Fruit fly (Drosophila melanogaster) whole organism, embryonic: ENCODE data around the gene Mrp5.

Experiments
- CG11093 ChIP-seq: fragments of 200-800 bp; sonication (Bioruptor generic); IDR thresholded peaks from 3 replicates; pipeline ENCODE4 v1.3.6; 2022; ENCODE audit warnings: missing biosample characterization, missing genetic modification characterization
- CG11398 ChIP-seq: fragments of 200-800 bp; sonication (Bioruptor generic); optimal IDR thresholded peaks from 2 replicates; lab custom pipeline; 2016; ENCODE audit warnings: missing biosample characterization, missing genetic modification characterization
- CG11456 ChIP-seq: fragments of 200-800 bp; sonication (Bioruptor generic); IDR thresholded peaks from 3 replicates; pipeline ENCODE4 v1.3.6; 2022; ENCODE audit warnings: missing biosample characterization, missing genetic modification characterization
- CG13424 ChIP-seq: fragments of 200-800 bp; sonication (Bioruptor generic); optimal IDR thresholded peaks from 2 replicates; lab custom pipeline; 2019; ENCODE audit warnings: missing biosample characterization, mild to moderate bottlenecking, missing genetic modification characterization, moderate library complexity
- CG14710 ChIP-seq: fragments of 200-800 bp; sonication (Bioruptor generic); optimal IDR thresholded peaks from 3 replicates; lab custom pipeline; 2019; ENCODE audit warnings: missing biosample characterization, mild to moderate bottlenecking, missing genetic modification characterization, moderate library complexity
- CG15269 ChIP-seq: fragments of 200-800 bp; sonication (Bioruptor generic); optimal IDR thresholded peaks from 2 replicates; lab custom pipeline; 2018; ENCODE audit warnings: missing biosample characterization, mild to moderate bottlenecking, missing genetic modification characterization, moderate library complexity
- CG17912 ChIP-seq: fragments of 200-800 bp; sonication (Bioruptor generic); optimal IDR thresholded peaks from 2 replicates; lab custom pipeline; 2018; ENCODE audit warnings: missing biosample characterization, mild to moderate bottlenecking, missing genetic modification characterization
- CG18619 ChIP-seq: fragments of 200-800 bp; sonication (Bioruptor generic); optimal IDR thresholded peaks from 3 replicates; lab custom pipeline; 2017; ENCODE audit warnings: missing biosample characterization, mild to moderate bottlenecking, missing genetic modification characterization
- CG2129 ChIP-seq: fragments of 200-800 bp; sonication (Bioruptor generic); IDR thresholded peaks from 2 replicates; pipeline ENCODE4 v1.3.6; 2022; ENCODE audit warnings: missing biosample characterization, missing genetic modification characterization; ENCODE audit not compliant: partially characterized antibody
- CG2875 ChIP-seq: fragments of 200-800 bp; sonication (Bioruptor generic); optimal IDR thresholded peaks from 2 replicates; lab custom pipeline; 2017; ENCODE audit warnings: missing biosample characterization, mild to moderate bottlenecking, missing genetic modification characterization, missing genetic modification reagents
- CG30403 ChIP-seq: fragments of 200-800 bp; sonication (Bioruptor generic); optimal IDR thresholded peaks from 3 replicates; lab custom pipeline; 2016; ENCODE audit warnings: missing biosample characterization, missing genetic modification characterization
- CG3407 ChIP-seq: fragments of 200-800 bp; sonication (Bioruptor generic); optimal IDR thresholded peaks from 2 replicates; lab custom pipeline; 2018; ENCODE audit warnings: missing biosample characterization, mild to moderate bottlenecking, missing genetic modification characterization
- CG4730 ChIP-seq: fragments of 200-800 bp; sonication (Bioruptor generic); IDR thresholded peaks from 2 replicates; pipeline ENCODE4 v1.3.6; 2022; ENCODE audit warnings: missing biosample characterization, missing genetic modification characterization
- CG4854 ChIP-seq: fragments of 200-800 bp; sonication (Bioruptor generic); optimal IDR thresholded peaks from 2 replicates; lab custom pipeline; 2016; ENCODE audit warnings: missing biosample characterization, missing genetic modification characterization, inconsistent platforms
- CG6654 ChIP-seq: fragments of 200-800 bp; sonication (Bioruptor generic); optimal IDR thresholded peaks from 2 replicates; lab custom pipeline; 2017; ENCODE audit warnings: missing biosample characterization, mild to moderate bottlenecking, missing genetic modification characterization
- CG6683 ChIP-seq: fragments of 200-800 bp; sonication (Bioruptor generic); optimal IDR thresholded peaks from 2 replicates; lab custom pipeline; 2017; ENCODE audit warnings: missing biosample characterization, mild to moderate bottlenecking, missing genetic modification characterization, missing genetic modification reagents
- CG7963 ChIP-seq: fragments of 200-800 bp; sonication (Bioruptor generic); IDR thresholded peaks from 3 replicates; pipeline ENCODE4 v1.3.6; 2022; ENCODE audit warnings: missing biosample characterization, missing genetic modification characterization; ENCODE audit not compliant: partially characterized antibody
- CHES-1-like ChIP-seq: fragments of 200-800 bp; sonication (Bioruptor generic); optimal IDR thresholded peaks from 2 replicates; lab custom pipeline; 2016; ENCODE audit warnings: missing biosample characterization, missing genetic modification characterization
- CrebB ChIP-seq: fragments of 200-800 bp; sonication (Bioruptor generic); optimal IDR thresholded peaks from 3 replicates; lab custom pipeline; 2018; ENCODE audit warnings: missing biosample characterization, mild to moderate bottlenecking, missing genetic modification characterization
- Dbx ChIP-seq: fragments of 200-800 bp; sonication (Bioruptor generic); IDR thresholded peaks from 3 replicates; pipeline ENCODE4 v1.3.6; 2022; ENCODE audit warnings: missing biosample characterization, missing genetic modification characterization
- Dll ChIP-seq: fragments of 200-800 bp; sonication (Bioruptor generic); IDR thresholded peaks from 4 replicates; pipeline ENCODE4 v1.3.6; 2022; ENCODE audit warnings: missing biosample characterization, missing genetic modification characterization; ENCODE audit not compliant: partially characterized antibody
- Ets97D ChIP-seq: fragments of 200-800 bp; sonication (Bioruptor generic); optimal IDR thresholded peaks from 3 replicates; lab custom pipeline; 2016; ENCODE audit warnings: missing biosample characterization, missing genetic modification characterization
- HLH3B ChIP-seq: fragments of 200-800 bp; sonication (Bioruptor generic); IDR thresholded peaks from 2 replicates; pipeline ENCODE4 v1.3.6; 2022; ENCODE audit warnings: missing biosample characterization, missing genetic modification characterization
- Max ChIP-seq: fragments of 200-800 bp; sonication (Bioruptor generic); optimal IDR thresholded peaks from 2 replicates; lab custom pipeline; 2016; ENCODE audit warnings: missing biosample characterization, mild to moderate bottlenecking, missing genetic modification characterization
- NFAT ChIP-seq: fragments of 200-800 bp; sonication (Bioruptor generic); IDR thresholded peaks from 2 replicates; pipeline ENCODE4 v1.3.6; 2022; ENCODE audit warnings: missing biosample characterization, missing genetic modification characterization
- Nf-YB ChIP-seq: fragments of 200-800 bp; sonication (Bioruptor generic); optimal IDR thresholded peaks from 3 replicates; lab custom pipeline; 2019; ENCODE audit warnings: missing biosample characterization, mild to moderate bottlenecking, missing genetic modification characterization, moderate library complexity
- NfI ChIP-seq: fragments of 200-800 bp; sonication (Bioruptor generic); optimal IDR thresholded peaks from 3 replicates; lab custom pipeline; 2018; ENCODE audit warnings: missing biosample characterization, mild to moderate bottlenecking, missing genetic modification characterization, moderate library complexity
- cg ChIP-seq: fragments of 200-800 bp; sonication (Bioruptor generic); optimal IDR thresholded peaks from 3 replicates; lab custom pipeline; 2019; ENCODE audit warnings: missing biosample characterization, mild to moderate bottlenecking, missing genetic modification characterization, moderate library complexity
- chn ChIP-seq: fragments of 200-800 bp; sonication (Bioruptor generic); optimal IDR thresholded peaks from 2 replicates; lab custom pipeline; 2016; ENCODE audit warnings: missing biosample characterization, missing genetic modification characterization
- danr ChIP-seq: fragments of 200-800 bp; sonication (Bioruptor generic); IDR thresholded peaks from 2 replicates; pipeline ENCODE4 v1.3.6; 2022; ENCODE audit warnings: missing biosample characterization, missing genetic modification characterization
- gcm ChIP-seq: fragments of 200-800 bp; sonication (Bioruptor generic); optimal IDR thresholded peaks from 2 replicates; lab custom pipeline; 2019; ENCODE audit warnings: missing biosample characterization, mild to moderate bottlenecking, missing genetic modification characterization, moderate library complexity
- gt ChIP-seq: fragments of 200-800 bp; sonication (Bioruptor generic); IDR thresholded peaks from 2 replicates; pipeline ENCODE4 v1.3.6; 2022; ENCODE audit warnings: missing biosample characterization, missing genetic modification characterization
- h ChIP-seq: fragments of >200 bp; optimal IDR thresholded peaks from 2 replicates; lab custom pipeline; 2017
- hth ChIP-seq: fragments of >200 bp; optimal IDR thresholded peaks from 2 replicates; lab custom pipeline; 2017; ENCODE audit warnings: inconsistent platforms
- kah ChIP-seq: fragments of 200-800 bp; sonication (Bioruptor generic); optimal IDR thresholded peaks from 2 replicates; lab custom pipeline; 2018; ENCODE audit warnings: missing biosample characterization, mild to moderate bottlenecking, missing genetic modification characterization
- klu ChIP-seq: fragments of 200-800 bp; sonication (Bioruptor generic); IDR thresholded peaks from 2 replicates; pipeline ENCODE4 v1.3.6; 2022; ENCODE audit warnings: missing biosample characterization, missing genetic modification characterization
- lola ChIP-seq, 3 experiments: fragments of >200 bp in 2 of 3; fragments of 200-800 bp in 1 of 3; sonication (Bioruptor generic) in 1 of 3; optimal IDR thresholded peaks; 2 replicates each; lab custom pipeline; 2017 to 2019; ENCODE audit warnings: missing biosample characterization in 3 of 3, missing genetic modification characterization in 3 of 3, mild to moderate bottlenecking in 1 of 3, moderate library complexity in 1 of 3
- maf-S ChIP-seq: fragments of 200-800 bp; sonication (Bioruptor generic); optimal IDR thresholded peaks from 2 replicates; lab custom pipeline; 2016; ENCODE audit warnings: missing biosample characterization, missing genetic modification characterization
- nerfin-1 ChIP-seq: fragments of 200-800 bp; sonication (Bioruptor generic); optimal IDR thresholded peaks from 3 replicates; lab custom pipeline; 2019; ENCODE audit warnings: missing biosample characterization, mild to moderate bottlenecking, missing genetic modification characterization, moderate library complexity
- peb ChIP-seq: fragments of 200-800 bp; sonication (Bioruptor generic); IDR thresholded peaks from 2 replicates; pipeline ENCODE4 v1.3.6; 2022; ENCODE audit warnings: missing biosample characterization, missing genetic modification characterization
- prd ChIP-seq, 3 experiments: fragments of >200 bp in 2 of 3; fragments of 200-800 bp in 1 of 3; sonication (Bioruptor generic) in 1 of 3; optimal IDR thresholded peaks in 2 of 3; IDR thresholded peaks in 1 of 3; 2 replicates in 2 of 3; 3 replicates in 1 of 3; pipeline versions ENCODE4 v1.3.6 to Lab custom; 2017 to 2022; ENCODE audit warnings: missing biosample characterization in 1 of 3, missing genetic modification characterization in 1 of 3
- pum ChIP-seq: fragments of 200-800 bp; sonication (Bioruptor generic); optimal IDR thresholded peaks from 2 replicates; lab custom pipeline; 2016; ENCODE audit warnings: missing biosample characterization, missing genetic modification characterization
- ranshi ChIP-seq: fragments of 200-800 bp; sonication (Bioruptor generic); IDR thresholded peaks from 2 replicates; pipeline ENCODE4 v1.3.6; 2022; ENCODE audit warnings: missing biosample characterization, missing genetic modification characterization
- ro ChIP-seq: fragments of 200-800 bp; sonication (Bioruptor generic); IDR thresholded peaks from 2 replicates; pipeline ENCODE4 v1.3.6; 2022; ENCODE audit warnings: missing biosample characterization, missing genetic modification characterization
- schlank ChIP-seq: fragments of 200-800 bp; sonication (Bioruptor generic); optimal IDR thresholded peaks from 2 replicates; lab custom pipeline; 2018; ENCODE audit warnings: missing biosample characterization, mild to moderate bottlenecking, missing genetic modification characterization
- slou ChIP-seq: fragments of 200-800 bp; sonication (Bioruptor generic); optimal IDR thresholded peaks from 3 replicates; lab custom pipeline; 2016; ENCODE audit warnings: missing biosample characterization, missing genetic modification characterization
- sob ChIP-seq: fragments of 200-800 bp; sonication (Bioruptor generic); IDR thresholded peaks from 2 replicates; pipeline ENCODE4 v1.3.6; 2022; ENCODE audit warnings: missing biosample characterization, missing genetic modification characterization
- tio ChIP-seq: fragments of 200-800 bp; sonication (Bioruptor generic); optimal IDR thresholded peaks from 2 replicates; lab custom pipeline; 2017; ENCODE audit warnings: missing biosample characterization, missing genetic modification characterization, inconsistent platforms
- twi ChIP-seq: fragments of 200-800 bp; optimal IDR thresholded peaks from 2 replicates; lab custom pipeline; 2019; ENCODE audit warnings: missing biosample characterization, mild to moderate bottlenecking, missing genetic modification characterization, moderate library complexity
- vnd ChIP-seq: fragments of 200-800 bp; sonication (Bioruptor generic); IDR thresholded peaks from 3 replicates; pipeline ENCODE4 v1.3.6; 2022; ENCODE audit warnings: missing biosample characterization, missing genetic modification characterization; ENCODE audit not compliant: partially characterized antibody

Mrp5 gene

DNA sequence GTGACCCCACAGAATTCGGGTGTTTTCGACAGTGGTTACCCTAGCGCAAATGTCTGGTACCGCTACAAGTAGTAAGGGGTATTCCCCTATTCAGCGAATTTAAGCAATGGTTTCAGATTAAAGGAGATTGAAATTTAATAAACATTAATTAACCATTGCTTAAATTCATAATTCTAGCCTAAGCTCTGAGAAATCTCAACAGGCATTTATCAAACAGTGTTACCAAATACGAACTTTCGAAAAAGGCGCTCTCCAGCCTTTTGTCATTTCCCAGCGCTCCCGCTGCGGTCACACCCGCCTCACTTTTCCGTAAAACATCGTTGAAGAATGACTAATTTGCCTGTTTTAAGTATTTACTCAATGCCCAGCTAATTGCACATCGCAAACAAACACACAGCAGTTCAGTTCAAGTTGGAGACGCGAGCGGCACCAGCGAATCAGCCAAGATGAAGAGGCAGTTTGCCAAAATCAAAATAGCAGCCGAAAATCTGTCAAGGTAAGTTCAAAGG is 29.4 kb upstream of the Mrp5 start, which contains the start of the genes Surf6 and RhoGAP92B (continued):
- TF ChIP-seq hth (lab: Kevin White, UChicago) = no peak
- peak; percentile 42; the same call in 2 of the 4 replicates for TF ChIP-seq Dll
- TF ChIP-seq CG11093 (GFP tag; lab: Robert Waterston, UW) = peak; percentile 9; the same call in 1 of the 3 replicates
- peak; percentile 58 for TF ChIP-seq cg (GFP tag; lab: Kevin White, UChicago)
- TF ChIP-seq Nf-YB (GFP tag; lab: Kevin White, UChicago) = peak; percentile 33
- peak; percentile 95 for TF ChIP-seq Max
- TF ChIP-seq CG7963 = no peak
- peak; percentile 61 for TF ChIP-seq CG13424 (tag; lab: Kevin White, UChicago)
- no peak for TF ChIP-seq CrebB (tag; lab: Kevin White, UChicago)
- TF ChIP-seq ro = no peak
- TF ChIP-seq CG4854 (GFP tag; lab: Kevin White, UChicago) = peak; percentile 56
- peak; percentile 63 for TF ChIP-seq CHES-1-like (GFP tag; lab: Kevin White, UChicago)
- TF ChIP-seq CG3407 = peak; percentile 17
- no peak for TF ChIP-seq vnd
- no peak for TF ChIP-seq HLH3B (GFP tag; lab: Robert Waterston, UW)
- TF ChIP-seq chn = peak; percentile 56
- TF ChIP-seq CG11456 (GFP tag; lab: Robert Waterston, UW) = no peak
- peak; percentile 89 for TF ChIP-seq Ets97D (GFP tag; lab: Kevin White, UChicago)
- TF ChIP-seq CG2129 (GFP tag; lab: Robert Waterston, UW) = no peak
- peak; percentile 63 for TF ChIP-seq gcm (GFP tag; lab: Kevin White, UChicago)
- no peak for TF ChIP-seq CG4730 (GFP tag; lab: Robert Waterston, UW)
- TF ChIP-seq CG11398 (GFP tag; lab: Kevin White, UChicago) = peak; percentile 32
- no peak for TF ChIP-seq slou (GFP tag; lab: Kevin White, UChicago)
- TF ChIP-seq NFAT = peak; percentile 31; the same call in 1 of the 2 replicates
- no peak for TF ChIP-seq gt (GFP tag; lab: Robert Waterston, UW)
- peak; percentile 19 for TF ChIP-seq maf-S (GFP tag; lab: Kevin White, UChicago)
- TF ChIP-seq twi (tag; lab: Kevin White, UChicago) = peak; percentile 38
- no peak for TF ChIP-seq tio
- TF ChIP-seq ranshi (GFP tag; lab: Robert Waterston, UW) = 0 out of 2 replicates have a peak, but pooled peaks have one; percentile 25
- TF ChIP-seq nerfin-1 (tag; lab: Kevin White, UChicago) = peak; percentile 54
- no peak for TF ChIP-seq klu
- peak; percentile 65 for TF ChIP-seq sob (GFP tag; lab: Robert Waterston, UW)
- peak; percentile 45 for TF ChIP-seq pum
- no peak for TF ChIP-seq peb (GFP tag; lab: Robert Waterston, UW)
- peak; percentile 4 for TF ChIP-seq schlank
- TF ChIP-seq CG30403 = peak; percentile 43
- TF ChIP-seq CG2875 = peak; percentile 15
- TF ChIP-seq danr = no peak
- no peak for TF ChIP-seq h (lab: Kevin White, UChicago)
- TF ChIP-seq prd (optimal IDR thresholded peaks at IDR 0.05; lab: Kevin White, UChicago) = no peak
- peak; percentile 62; the same call in 2 of the 3 replicates for TF ChIP-seq prd (GFP tag; IDR thresholded peaks at IDR 0.05; lab: Robert Waterston, UW)
- TF ChIP-seq Dbx (GFP tag; lab: Robert Waterston, UW) = peak; percentile 70; the same call in 2 of the 3 replicates
- TF ChIP-seq CG14710 (tag; lab: Kevin White, UChicago) = peak; percentile 100
- TF ChIP-seq CG6683 (GFP tag; lab: Kevin White, UChicago) = peak; percentile 20
- no peak for TF ChIP-seq CG17912 (GFP tag; lab: Kevin White, UChicago)
- peak; percentile 67 for TF ChIP-seq CG18619
- TF ChIP-seq CG6654 = no peak
- TF ChIP-seq CG15269 (tag; lab: Kevin White, UChicago) = peak; percentile 45
- TF ChIP-seq NfI = peak; percentile 64
- peak in 1 of 3 experiments; percentile 44 for TF ChIP-seq lola (GFP tag; optimal IDR thresholded peaks at IDR 0.05; lab: Kevin White, UChicago)
- TF ChIP-seq kah (GFP tag; lab: Kevin White, UChicago) = peak; percentile 73
